Worm (Caenorhabditis elegans): ENCODE results near the gene C09B9.85.
A peak's percentile ranks its signal among the peaks of the same experiment; 100 is the strongest.

- TF ChIP-seq unc-62 (GFP tag; optimal IDR thresholded peaks at IDR 0.05 in 1 of 2) (peak in 1 of 2 experiments; percentile 16), unc-62 (tag; optimal IDR thresholded peaks at IDR 0.05) (no peak), lir-3 (tag; optimal IDR thresholded peaks at IDR 0.05) (no peak), mep-1 (tag; optimal IDR thresholded peaks at IDR 0.05) (no peak), dmd-8 (GFP tag; IDR thresholded peaks at IDR 0.05) (no peak), nhr-6 (tag; optimal IDR thresholded peaks at IDR 0.05) (no peak), fkh-10 (GFP tag; optimal IDR thresholded peaks at IDR 0.05) (no peak), nhr-28 (tag; optimal IDR thresholded peaks at IDR 0.05) (no peak), skn-1 (tag; optimal IDR thresholded peaks at IDR 0.05) (no peak), set-16 (GFP tag; IDR thresholded peaks at IDR 0.05) (no peak), mdt-29 (GFP tag; IDR thresholded peaks at IDR 0.05) (no peak), mdl-1 (tag; optimal IDR thresholded peaks at IDR 0.05) (no peak), snpc-4 (tag; optimal IDR thresholded peaks at IDR 0.05) (no peak), ztf-11 (tag; optimal IDR thresholded peaks at IDR 0.05) (no peak), zag-1 (tag; optimal IDR thresholded peaks at IDR 0.05) (no peak)
Measured at ce11 chrIV:5073836-5074235, 48.3 kb upstream of the C09B9.85 start.
